Worm (Caenorhabditis elegans) whole organism, young adult: ENCODE measurements around the gene lido-9.

ENCODE experiments used
- aptf-3 ChIP-seq: fragments of 200-800 bp; sonication (Bioruptor generic); IDR thresholded peaks from 2 replicates; pipeline ENCODE4 v1.3.6; 2022; ENCODE audit warnings: missing genetic modification characterization, missing compliant biosample characterization
- ceh-100 ChIP-seq: fragments of 200-800 bp; sonication (Bioruptor generic); IDR thresholded peaks from 2 replicates; pipeline ENCODE4 v1.3.6; 2022; ENCODE audit warnings: missing genetic modification reagents, missing genetic modification characterization, missing compliant biosample characterization
- egl-18 ChIP-seq: fragments of 200-800 bp; sonication (Bioruptor generic); IDR thresholded peaks from 2 replicates; pipeline ENCODE4 v1.3.6; 2022; ENCODE audit warnings: missing genetic modification reagents, missing genetic modification characterization, missing compliant biosample characterization
- egrh-3 ChIP-seq: fragments of 200-800 bp; sonication (Bioruptor generic); IDR thresholded peaks from 2 replicates; pipeline ENCODE4 v1.3.6; 2022; ENCODE audit warnings: missing genetic modification reagents, missing genetic modification characterization, missing compliant biosample characterization
- lag-1 ChIP-seq: fragments of 200-800 bp; sonication (Bioruptor generic); IDR thresholded peaks from 2 replicates; pipeline ENCODE4 v1.3.6; 2022; ENCODE audit warnings: missing genetic modification reagents, missing genetic modification characterization, missing compliant biosample characterization
- lin-40 ChIP-seq: sonication (generic microtip); optimal IDR thresholded peaks from 2 replicates; lab custom pipeline; 2016; ENCODE audit warnings: missing genetic modification characterization, mild to moderate bottlenecking, missing compliant biosample characterization, missing genotype, missing genetic modification reagents
- nfya-1 ChIP-seq: sonication (generic microtip); optimal IDR thresholded peaks from 2 replicates; lab custom pipeline; 2017; ENCODE audit warnings: antibody characterized with exemption, missing compliant biosample characterization, missing genetic modification characterization, borderline replicate concordance; ENCODE audit not compliant: insufficient read depth

- TF ChIP-seq nfya-1 (no peak), egrh-3 (GFP tag; lab: Robert Waterston, UW) (no peak), ceh-100 (GFP tag; lab: Robert Waterston, UW) (no peak), egl-18 (GFP tag; lab: Robert Waterston, UW) (no peak), lin-40 (tag; lab: Kevin White, UChicago) (no peak), aptf-3 (GFP tag; lab: Robert Waterston, UW) (no peak), lag-1 (no peak)
Observed at ce11 chrII:2976597-2976996, 24.0 kb upstream of the lido-9 start, which contains the start of gene nhr-88.
